Worm (Caenorhabditis elegans) whole organism, late embryonic: ENCODE results near the gene Y54G2A.12.

Source experiments
- madf-2 ChIP-seq: sonication (generic microtip); optimal IDR thresholded peaks from 2 replicates; lab custom pipeline; 2017; ENCODE audit warnings: missing genetic modification characterization, missing compliant biosample characterization
- nhr-11 ChIP-seq: fragments of 150-350 bp; optimal IDR thresholded peaks from 2 replicates; lab custom pipeline; 2014; ENCODE audit warnings: missing biosample characterization, missing genetic modification characterization

DNA sequence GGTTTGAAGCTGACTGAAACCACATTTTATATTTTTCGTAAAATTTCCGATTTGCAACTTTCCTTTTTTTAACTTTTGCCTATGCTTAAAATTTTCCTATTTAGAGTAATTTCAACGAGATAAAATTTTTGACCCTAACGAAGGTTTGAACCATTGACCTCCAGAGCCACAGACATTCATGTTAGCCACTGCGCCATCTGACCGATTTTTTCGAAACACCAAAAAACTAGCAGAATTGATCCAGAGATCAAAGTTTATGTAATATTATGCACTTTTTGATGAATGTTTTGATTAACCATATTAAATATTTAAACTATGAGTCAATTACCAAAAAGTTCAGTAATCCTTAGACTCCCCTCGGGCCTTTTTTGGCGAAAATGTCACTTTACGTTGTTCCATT is 24.6 kb downstream of the Y54G2A.12 start:
- TF ChIP-seq nhr-11 (tag; lab: Kevin White, UChicago) (no peak), madf-2 (tag; lab: Kevin White, UChicago) (no peak)
